Worm (Caenorhabditis elegans) whole organism, mixed stage, embryonic: ENCODE measurements around the gene nhr-123.

ENCODE experiments used
- cnd-1 ChIP-seq: fragments of 200-800 bp; sonication (Bioruptor generic); optimal IDR thresholded peaks from 2 replicates; lab custom pipeline; 2018; ENCODE audit warnings: mild to moderate bottlenecking, missing genetic modification characterization, missing compliant biosample characterization
- elt-1 ChIP-seq: sonication (generic microtip); optimal IDR thresholded peaks from 2 replicates; lab custom pipeline; 2017; ENCODE audit warnings: missing genetic modification characterization, mild to moderate bottlenecking, missing compliant biosample characterization, antibody characterized with exemption, moderate library complexity, borderline replicate concordance; ENCODE audit not compliant: insufficient read depth
- elt-3 ChIP-seq: fragments of 150-350 bp; optimal IDR thresholded peaks from 2 replicates; lab custom pipeline; 2014; ENCODE audit warnings: missing biosample characterization, missing genetic modification characterization
- lsy-2 ChIP-seq: fragments of 150-350 bp; optimal IDR thresholded peaks from 2 replicates; lab custom pipeline; 2014; ENCODE audit warnings: missing biosample characterization, missing genetic modification characterization
- mab-5 ChIP-seq: fragments of 150-350 bp; optimal IDR thresholded peaks from 2 replicates; lab custom pipeline; 2014; ENCODE audit warnings: missing biosample characterization, missing genetic modification characterization
- nhr-237 ChIP-seq: fragments of 150-350 bp; optimal IDR thresholded peaks from 2 replicates; lab custom pipeline; 2014; ENCODE audit warnings: missing biosample characterization, missing genetic modification characterization
- nhr-28 ChIP-seq: fragments of 150-350 bp; optimal IDR thresholded peaks from 2 replicates; lab custom pipeline; 2014; ENCODE audit warnings: missing biosample characterization, missing genetic modification characterization
- pha-4 ChIP-seq: fragments of 150-350 bp; optimal IDR thresholded peaks from 2 replicates; lab custom pipeline; 2018; ENCODE audit warnings: missing biosample characterization, missing genetic modification reagents, missing genetic modification characterization

DNA sequence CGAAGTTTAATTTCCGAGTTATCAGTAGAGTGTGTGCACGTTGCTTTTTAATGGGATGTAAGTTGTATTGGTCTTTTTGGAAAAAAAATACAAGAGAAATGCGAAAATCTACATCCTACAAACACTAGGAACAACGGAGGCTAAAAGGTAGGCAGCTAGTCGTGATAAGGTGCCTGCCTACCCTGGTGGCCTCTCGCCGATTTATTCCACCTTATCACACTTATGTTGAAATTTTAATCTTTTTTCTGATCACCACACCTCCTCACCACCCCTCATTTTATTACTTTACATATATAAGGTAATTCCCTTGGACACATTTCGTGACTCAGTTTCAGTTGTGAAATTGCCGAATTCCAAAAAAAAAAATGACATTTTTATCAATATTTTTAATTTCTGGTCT lies 29.1 kb upstream of the nhr-123 start, which contains the start of gene dod-20:
- TF ChIP-seq cnd-1 (no peak), elt-1 (no peak), lsy-2 (no peak), pha-4 (tag; lab: Kevin White, UChicago) (no peak), nhr-28 (tag; lab: Kevin White, UChicago) (no peak), mab-5 (no peak), nhr-237 (tag; lab: Kevin White, UChicago) (no peak), elt-3 (tag; lab: Kevin White, UChicago) (no peak)
